Fruit fly (Drosophila melanogaster): ENCODE measurements around the gene CtIP.

Gene CtIP

DNA sequence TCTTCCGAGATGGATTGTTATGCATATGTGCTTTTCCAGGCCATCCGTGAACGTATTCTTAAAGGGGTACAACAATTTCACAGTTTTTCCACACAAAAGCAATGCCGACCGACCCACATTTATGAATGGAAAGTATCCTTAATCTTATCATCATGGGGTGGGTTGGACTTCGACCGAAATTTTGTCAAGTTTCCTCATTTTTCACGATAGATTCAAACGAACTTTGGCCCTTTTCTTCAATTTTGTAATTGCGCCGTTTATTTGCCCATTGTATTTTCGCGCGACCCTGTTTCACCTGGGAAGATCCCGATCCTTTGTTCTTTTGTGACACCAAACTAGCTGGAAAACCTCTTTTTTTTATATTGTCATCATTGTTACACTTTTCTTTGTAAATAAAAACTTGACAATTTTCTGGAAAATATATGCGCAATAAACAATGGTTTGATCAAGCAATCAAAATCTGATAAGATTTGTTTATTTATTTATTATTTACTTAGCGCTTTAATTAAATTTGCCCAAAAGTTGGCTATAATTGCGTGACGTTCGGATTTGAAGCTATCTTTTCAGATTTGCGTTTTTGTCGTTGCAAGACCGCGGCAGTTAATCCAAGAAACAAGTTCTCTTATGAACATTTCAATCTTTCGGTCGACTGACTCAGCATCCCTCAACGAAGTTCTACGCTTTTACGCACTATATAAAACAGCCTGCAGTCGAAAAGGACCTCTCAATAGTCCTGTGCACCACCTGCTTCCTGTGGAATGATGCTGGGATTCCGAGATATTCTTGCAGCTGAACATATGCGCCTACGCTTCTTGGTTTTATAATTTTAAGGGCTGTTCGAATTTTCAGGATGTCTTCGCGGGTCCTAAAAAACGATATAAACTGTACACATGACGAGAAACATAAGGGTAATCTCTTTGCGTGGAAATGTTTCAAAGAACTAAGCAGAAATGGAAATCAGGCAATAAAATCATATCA lies 29.8 kb upstream of the CtIP start (continued):
- TF ChIP-seq crol (GFP tag; IDR thresholded peaks at IDR 0.05) (no peak), CoRest (tag; optimal IDR thresholded peaks at IDR 0.05) (no peak), Doc2 (GFP tag; IDR thresholded peaks at IDR 0.05) (no peak), B-H2 (GFP tag; optimal IDR thresholded peaks at IDR 0.05) (no peak), dmrt99B (tag; optimal IDR thresholded peaks at IDR 0.05) (no peak), CG17568 (GFP tag; optimal IDR thresholded peaks at IDR 0.05) (peak; percentile 73), CTCF (GFP tag; optimal IDR thresholded peaks at IDR 0.05) (peak; percentile 55), MTF-1 (GFP tag; optimal IDR thresholded peaks at IDR 0.05; ENCODE audit: borderline replicate concordance) (peak; percentile 30), CG17385 (GFP tag; optimal IDR thresholded peaks at IDR 0.05) (peak; percentile 45), Dref (GFP tag; IDR thresholded peaks at IDR 0.05) (no peak), CG3281 (GFP tag; optimal IDR thresholded peaks at IDR 0.05) (peak; percentile 43), CG16863 (GFP tag; optimal IDR thresholded peaks at IDR 0.05) (no peak), CG3726 (GFP tag; IDR thresholded peaks at IDR 0.05) (no peak), Sox102F (GFP tag; optimal IDR thresholded peaks at IDR 0.05) (no peak), CG17802 (tag; optimal IDR thresholded peaks at IDR 0.05) (peak; percentile 71), Hsf (GFP tag; optimal IDR thresholded peaks at IDR 0.05) (no peak), CG34376 (GFP tag; optimal IDR thresholded peaks at IDR 0.05) (no peak), CG7786 (GFP tag; optimal IDR thresholded peaks at IDR 0.05) (no peak), CG10979 (tag; optimal IDR thresholded peaks at IDR 0.05) (no peak), dysf (GFP tag; IDR thresholded peaks at IDR 0.05) (0 out of 3 replicates have a peak, but pooled peaks have one; percentile 9), Dip3 (GFP tag; optimal IDR thresholded peaks at IDR 0.05) (no peak), CG18599 (GFP tag; optimal IDR thresholded peaks at IDR 0.05) (peak; percentile 0), CG30020 (tag; optimal IDR thresholded peaks at IDR 0.05) (no peak), CG13123 (GFP tag; optimal IDR thresholded peaks at IDR 0.05) (no peak), zfh2 (GFP tag; optimal IDR thresholded peaks at IDR 0.05) (no peak), CrebB (tag; optimal IDR thresholded peaks at IDR 0.05) (peak; percentile 60), HmgD (GFP tag; optimal IDR thresholded peaks at IDR 0.05) (no peak), seq (GFP tag; IDR thresholded peaks at IDR 0.05) (no peak), HHEX (GFP tag; optimal IDR thresholded peaks at IDR 0.05) (no peak), CG15269 (tag; optimal IDR thresholded peaks at IDR 0.05) (peak; percentile 25), Meics (GFP tag; optimal IDR thresholded peaks at IDR 0.05) (peak; percentile 8), pfk (GFP tag; optimal IDR thresholded peaks at IDR 0.05) (no peak), Fer3 (tag; optimal IDR thresholded peaks at IDR 0.05) (peak; percentile 24), D (optimal IDR thresholded peaks at IDR 0.05) (no peak), D (GFP tag; optimal IDR thresholded peaks at IDR 0.05) (no peak), Lhr (GFP tag; optimal IDR thresholded peaks at IDR 0.05) (no peak), jing (GFP tag; optimal IDR thresholded peaks at IDR 0.05) (no peak), CG9932 (GFP tag; IDR thresholded peaks at IDR 0.05) (no peak), chif (GFP tag; optimal IDR thresholded peaks at IDR 0.05) (no peak), zen (tag; optimal IDR thresholded peaks at IDR 0.05) (no peak), bsh (GFP tag; optimal IDR thresholded peaks at IDR 0.05) (peak in 1 of 2 experiments; percentile 12), CG16779 (GFP tag; IDR thresholded peaks at IDR 0.05) (no peak), CG4282 (GFP tag; optimal IDR thresholded peaks at IDR 0.05) (no peak), H2.0 (GFP tag; IDR thresholded peaks at IDR 0.05) (no peak), peb (GFP tag; IDR thresholded peaks at IDR 0.05) (no peak), Taf1 (GFP tag; IDR thresholded peaks at IDR 0.05) (no peak), luna (GFP tag; optimal IDR thresholded peaks at IDR 0.05) (no peak), pum (GFP tag; optimal IDR thresholded peaks at IDR 0.05) (no peak), pita (GFP tag; optimal IDR thresholded peaks at IDR 0.05) (no peak)
